Fruit fly (Drosophila melanogaster): ENCODE measurements around the gene CG3061.

CG3061 gene

DNA sequence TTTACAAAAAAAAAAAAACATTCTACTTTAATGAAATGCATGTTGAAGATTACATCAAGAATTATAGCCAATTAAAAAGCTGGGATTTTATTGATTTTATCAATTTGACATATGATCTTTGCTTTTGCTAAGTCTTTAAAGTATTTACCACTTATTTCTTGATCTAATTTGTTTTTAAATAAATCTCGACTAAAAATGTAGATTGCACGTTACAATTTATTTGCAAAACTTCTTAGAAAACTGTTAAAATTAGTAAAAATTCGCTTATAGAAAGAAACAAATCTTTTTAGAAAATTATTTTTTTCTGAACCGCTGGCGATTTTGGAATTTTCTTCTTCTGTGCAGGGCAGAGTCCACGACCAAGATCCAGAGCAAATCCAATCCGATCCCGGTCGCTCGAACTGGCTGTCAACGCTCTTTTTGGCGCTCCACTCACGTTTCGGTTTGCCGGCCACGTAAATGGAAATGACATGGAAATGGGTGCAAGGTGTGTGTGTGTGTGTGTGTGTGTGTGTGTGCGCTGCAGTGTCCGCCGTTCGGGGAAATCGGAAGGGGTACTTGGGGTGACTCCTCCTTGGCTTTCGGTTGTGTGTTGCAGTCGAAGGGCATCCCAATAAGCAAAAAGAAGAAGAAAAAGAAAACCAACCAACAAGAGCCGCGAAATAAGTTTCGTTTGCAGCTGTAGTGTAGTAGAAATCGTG is 29.9 kb upstream of the CG3061 start:
- TF ChIP-seq CG8478 (optimal IDR thresholded peaks at IDR 0.05): no peak
- TF ChIP-seq CTCF (optimal IDR thresholded peaks at IDR 0.05): no peak

DNA sequence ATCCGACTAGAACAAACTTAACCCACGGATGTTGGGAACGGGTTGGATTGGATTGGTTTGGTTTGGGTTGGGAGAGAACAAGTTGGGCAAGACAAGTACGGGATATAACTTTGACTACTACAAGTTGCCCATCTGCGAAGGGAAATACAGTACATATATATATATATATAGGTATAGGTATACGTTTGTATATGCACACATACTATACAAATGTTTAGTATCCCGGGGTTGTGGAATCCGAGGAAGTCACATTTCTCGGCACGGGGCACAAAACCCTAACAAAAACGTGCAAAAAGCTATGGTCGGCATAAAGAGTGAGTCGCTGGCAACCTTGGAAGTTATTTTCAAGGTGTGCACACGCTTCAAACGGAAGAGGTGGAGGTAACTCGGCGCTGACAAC is 28.3 kb upstream of the CG3061 start:
- TF ChIP-seq CG8478 (optimal IDR thresholded peaks at IDR 0.05) (no peak), CTCF (optimal IDR thresholded peaks at IDR 0.05) (no peak)

DNA sequence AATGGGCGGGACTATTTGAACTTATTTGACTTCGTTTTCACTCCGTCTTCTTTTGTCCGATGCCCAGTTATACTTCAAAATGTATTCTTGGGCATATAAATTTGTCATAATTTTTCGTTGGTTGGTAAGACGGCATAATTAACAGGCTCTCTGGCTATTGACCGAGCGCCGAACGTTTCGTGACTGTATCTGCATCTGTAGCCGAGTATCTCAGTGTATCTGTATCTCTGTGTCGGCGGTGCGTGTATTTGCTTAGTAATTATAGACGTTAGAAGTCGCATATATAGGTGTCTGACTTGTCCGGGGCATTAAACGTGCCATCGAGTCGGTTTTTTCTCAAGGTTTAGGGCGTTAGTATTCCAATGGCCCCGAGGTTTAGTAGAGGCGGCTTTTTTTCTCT is 27.0 kb upstream of the CG3061 start:
- TF ChIP-seq CG8478 (optimal IDR thresholded peaks at IDR 0.05) (no peak), CTCF (optimal IDR thresholded peaks at IDR 0.05) (no peak)

DNA sequence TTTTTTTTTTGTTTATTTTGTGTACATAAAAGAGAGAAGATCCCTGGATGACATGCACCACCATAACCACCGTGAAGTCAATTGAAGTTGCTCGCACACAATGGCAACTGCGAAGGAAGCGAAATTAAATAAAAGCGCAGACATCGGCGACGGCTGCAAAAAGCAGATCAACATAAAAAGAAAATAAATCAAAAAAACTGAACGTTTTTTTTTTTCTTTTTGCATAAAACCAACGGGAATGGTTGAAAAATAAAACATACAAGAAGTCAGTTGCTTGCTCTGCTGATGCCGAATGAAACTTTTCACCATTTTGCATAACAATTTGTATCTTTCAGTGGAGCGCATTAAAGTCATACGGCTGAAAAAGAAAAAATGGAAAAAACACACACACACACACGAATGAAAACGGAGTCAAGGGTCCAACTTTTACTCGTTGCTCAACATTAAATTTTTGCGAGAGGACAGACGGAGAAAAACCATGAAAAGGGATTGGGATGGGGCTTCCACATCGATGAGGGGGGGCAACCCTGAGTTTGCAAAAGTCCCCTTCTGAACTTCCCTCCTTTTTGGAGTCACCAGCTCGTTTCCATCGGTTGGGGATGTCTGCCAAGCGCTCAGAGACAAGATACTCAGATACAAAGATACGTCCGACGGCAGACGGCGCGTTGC is 25.8 kb upstream of the CG3061 start:
- TF ChIP-seq CTCF (optimal IDR thresholded peaks at IDR 0.05) (no peak), CG8478 (optimal IDR thresholded peaks at IDR 0.05) (no peak)

DNA sequence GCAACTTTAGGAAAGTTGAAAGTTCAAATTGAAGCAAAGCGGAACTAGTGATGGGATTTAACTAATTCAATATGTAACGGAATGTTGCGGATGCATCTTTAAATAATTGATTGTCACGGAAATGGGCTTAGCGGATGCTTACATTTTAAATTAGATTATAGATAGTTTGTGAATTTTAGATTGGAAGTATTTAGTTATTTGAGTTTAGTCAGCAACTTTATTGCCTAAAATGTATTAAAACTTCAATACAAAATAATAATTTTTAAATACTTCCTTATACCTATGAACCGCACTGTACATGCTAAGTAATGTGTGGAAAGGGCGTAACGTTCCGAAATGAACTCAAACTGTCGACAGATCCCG is 25.3 kb upstream of the CG3061 start:
- TF ChIP-seq CG8478 (optimal IDR thresholded peaks at IDR 0.05) (no peak), CTCF (optimal IDR thresholded peaks at IDR 0.05) (no peak)

DNA sequence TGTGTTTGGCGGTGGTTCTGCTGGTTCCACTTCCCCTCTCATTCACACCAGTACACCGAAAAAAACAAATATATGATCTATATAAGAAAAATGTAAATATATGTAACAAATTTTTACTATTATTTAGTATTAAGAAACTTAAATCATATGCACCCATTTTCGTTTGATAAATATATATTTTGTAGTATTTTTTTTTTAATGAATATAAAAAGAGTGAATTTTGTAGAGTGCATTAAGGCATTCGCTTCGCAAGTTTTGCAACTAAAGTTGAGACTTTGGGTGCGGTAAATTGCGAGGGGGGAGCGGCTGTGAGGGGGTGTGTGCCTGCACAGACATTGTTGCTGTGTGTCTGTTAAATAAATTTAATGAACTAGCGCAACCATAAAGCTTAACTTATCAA is 24.6 kb upstream of the CG3061 start:
- TF ChIP-seq CG8478 (optimal IDR thresholded peaks at IDR 0.05) (no peak), CTCF (optimal IDR thresholded peaks at IDR 0.05) (no peak)

DNA sequence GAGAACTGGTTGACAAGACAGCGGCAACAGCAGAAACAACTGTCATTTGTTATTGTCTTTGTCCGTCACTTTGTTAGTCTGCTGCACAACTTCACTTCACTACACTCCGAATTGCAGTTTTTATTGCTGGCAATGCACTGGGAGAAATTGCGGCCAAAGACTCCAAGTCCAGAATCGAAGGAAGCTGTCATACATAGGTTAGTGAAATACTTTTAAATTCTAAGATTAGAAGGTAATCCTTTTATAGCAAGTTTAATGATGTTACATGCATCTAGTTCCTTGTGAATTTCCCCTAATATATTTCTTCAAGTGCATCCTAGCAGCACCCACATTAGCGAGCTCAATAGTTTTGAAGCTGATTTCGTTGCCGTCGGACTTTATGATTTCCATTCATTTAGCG is 23.3 kb upstream of the CG3061 start:
- TF ChIP-seq CG8478 (optimal IDR thresholded peaks at IDR 0.05): no peak
- TF ChIP-seq CTCF (optimal IDR thresholded peaks at IDR 0.05): no peak

DNA sequence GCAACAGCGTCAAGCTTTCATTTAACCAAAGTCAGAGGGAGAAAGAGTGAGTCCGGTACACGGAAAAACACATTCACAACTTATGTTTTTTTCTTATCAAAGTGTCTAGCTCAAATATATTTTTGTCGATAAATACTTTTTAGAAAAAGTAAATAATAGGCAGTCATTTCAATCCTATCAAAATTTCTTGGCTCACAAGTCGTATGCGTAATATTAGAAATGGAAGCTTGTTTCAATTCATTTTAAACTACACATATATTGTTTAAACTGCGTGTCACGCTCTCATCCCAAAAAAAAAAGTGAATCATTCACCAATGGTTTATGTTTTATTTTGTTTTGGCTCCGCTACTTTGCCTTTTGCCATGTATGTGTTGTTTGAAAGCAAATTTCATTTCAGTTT is 22.5 kb upstream of the CG3061 start:
- TF ChIP-seq CTCF (optimal IDR thresholded peaks at IDR 0.05) (no peak), CG8478 (optimal IDR thresholded peaks at IDR 0.05) (no peak)

DNA sequence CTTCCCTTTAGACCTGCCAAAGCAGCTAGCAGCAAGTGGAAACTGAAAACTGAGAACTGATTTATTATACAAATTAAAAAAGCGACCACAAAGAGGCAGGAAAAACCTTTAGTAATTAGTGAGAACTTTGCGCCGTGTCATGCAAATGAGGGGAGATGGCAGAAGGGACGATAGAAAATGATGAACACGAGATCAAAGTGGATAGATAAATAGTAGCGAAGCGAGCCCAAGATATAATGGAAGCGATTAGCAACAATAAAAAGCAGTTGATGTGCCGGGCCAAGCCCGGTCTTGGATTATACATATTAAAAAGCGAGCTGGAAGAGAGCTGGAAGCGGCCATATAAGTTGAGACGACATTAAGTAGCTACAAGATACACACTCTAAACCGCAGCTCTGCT is 21.0 kb upstream of the CG3061 start:
- TF ChIP-seq CG8478 (optimal IDR thresholded peaks at IDR 0.05): no peak
- TF ChIP-seq CTCF (optimal IDR thresholded peaks at IDR 0.05): no peak

DNA sequence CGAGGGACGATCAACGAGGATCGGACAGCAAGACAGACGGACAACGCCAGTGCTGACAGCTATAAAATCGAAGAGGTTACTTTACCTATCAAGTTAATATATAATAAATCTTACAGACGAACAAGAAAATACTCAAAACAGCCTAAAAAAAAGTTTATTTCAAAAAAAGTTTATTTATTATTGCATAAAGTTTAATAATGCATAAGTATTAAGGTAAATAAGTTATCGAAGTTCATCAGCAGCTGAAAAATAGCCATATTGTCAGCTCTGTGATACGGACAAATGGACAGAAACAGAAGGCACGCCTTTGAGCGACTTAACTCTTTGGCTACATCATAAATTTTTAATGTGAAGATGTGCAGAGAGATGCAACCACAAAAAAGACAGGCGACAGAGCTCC is 20.5 kb upstream of the CG3061 start:
- no peak for TF ChIP-seq CG8478 (optimal IDR thresholded peaks at IDR 0.05)
- TF ChIP-seq CTCF (optimal IDR thresholded peaks at IDR 0.05): no peak

DNA sequence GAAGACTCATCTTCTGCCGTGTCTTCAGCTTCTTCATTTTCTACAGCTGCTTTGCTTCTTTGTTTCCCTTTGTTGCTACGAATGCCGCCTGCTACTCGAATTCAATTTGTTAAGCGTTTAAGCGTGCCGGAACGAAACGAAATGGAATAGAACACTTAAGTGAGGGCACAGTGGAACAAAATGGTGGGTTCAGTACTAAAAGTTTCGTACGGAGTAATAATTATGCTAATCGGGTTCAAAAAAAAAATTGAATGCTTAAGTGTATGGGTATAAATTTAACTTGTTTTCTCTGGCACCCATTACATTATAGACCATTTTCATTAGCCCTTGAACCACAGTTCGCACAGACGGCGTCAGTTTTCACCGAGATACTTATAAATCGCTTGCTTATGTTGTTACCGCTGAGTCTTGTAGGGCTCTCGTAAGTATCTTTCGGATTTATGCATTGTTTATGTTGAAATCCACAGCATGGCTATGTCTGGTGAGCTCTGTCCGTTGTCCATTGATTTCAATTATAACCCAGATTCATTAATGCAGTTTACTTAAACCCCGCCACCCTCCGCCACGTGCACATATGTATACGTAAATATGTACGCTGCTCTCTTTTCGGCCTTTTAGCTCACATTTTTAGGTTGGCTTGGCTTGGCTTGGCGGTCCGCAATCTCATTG is 19.6 kb upstream of the CG3061 start:
- TF ChIP-seq CG8478 (optimal IDR thresholded peaks at IDR 0.05): no peak

DNA sequence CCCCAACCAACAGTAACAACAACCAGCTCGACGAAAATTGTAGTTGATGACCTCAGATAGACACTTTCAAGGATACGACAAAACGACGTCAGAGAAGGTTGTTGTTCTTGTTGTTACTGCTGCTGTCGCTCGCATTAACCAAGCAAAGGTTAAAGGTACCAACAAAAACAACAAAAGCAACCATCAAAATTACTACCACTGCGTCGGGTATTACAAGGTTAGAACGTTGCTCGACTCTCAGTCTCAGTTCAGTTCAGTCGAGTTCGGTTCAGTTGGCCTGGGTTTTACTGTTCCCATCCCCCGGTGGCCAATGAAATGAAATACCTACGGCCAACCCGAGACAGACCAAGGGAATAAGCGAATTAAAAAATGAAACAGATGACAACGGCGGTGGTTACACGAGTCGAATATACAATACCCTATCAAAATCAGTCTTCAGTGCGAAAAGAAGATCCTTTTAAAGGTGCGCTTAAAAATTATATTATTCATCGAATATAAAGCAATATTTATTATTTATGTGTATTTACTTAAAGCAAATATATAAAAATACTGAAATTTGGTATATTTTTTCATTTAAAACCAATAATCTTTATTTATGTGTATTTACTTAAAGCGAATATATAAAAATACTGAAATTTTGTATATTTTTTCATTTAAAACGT is 18.2 kb upstream of the CG3061 start:
- TF ChIP-seq CTCF (optimal IDR thresholded peaks at IDR 0.05): no peak
- no peak for TF ChIP-seq CG8478 (optimal IDR thresholded peaks at IDR 0.05)

DNA sequence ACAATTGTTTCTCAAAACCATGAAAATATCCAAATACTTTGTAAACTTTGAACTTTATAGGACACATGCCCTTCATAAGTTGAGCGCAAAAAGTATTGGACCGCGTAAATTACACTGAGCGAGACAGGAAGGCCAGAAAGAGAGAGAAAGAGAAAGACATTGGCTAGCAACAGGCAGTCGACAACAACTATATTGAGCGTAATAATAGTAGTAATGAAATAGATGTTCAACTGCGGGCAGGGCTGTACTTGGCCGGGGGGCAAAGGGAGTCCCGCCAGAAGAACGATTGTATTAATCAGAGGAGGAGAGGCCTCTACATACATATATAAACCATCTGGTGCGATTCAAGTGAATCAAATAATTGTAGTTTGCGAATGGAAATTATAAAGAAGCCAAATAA is 17.6 kb upstream of the CG3061 start:
- TF ChIP-seq CTCF (optimal IDR thresholded peaks at IDR 0.05) (no peak), CG8478 (optimal IDR thresholded peaks at IDR 0.05) (no peak)

DNA sequence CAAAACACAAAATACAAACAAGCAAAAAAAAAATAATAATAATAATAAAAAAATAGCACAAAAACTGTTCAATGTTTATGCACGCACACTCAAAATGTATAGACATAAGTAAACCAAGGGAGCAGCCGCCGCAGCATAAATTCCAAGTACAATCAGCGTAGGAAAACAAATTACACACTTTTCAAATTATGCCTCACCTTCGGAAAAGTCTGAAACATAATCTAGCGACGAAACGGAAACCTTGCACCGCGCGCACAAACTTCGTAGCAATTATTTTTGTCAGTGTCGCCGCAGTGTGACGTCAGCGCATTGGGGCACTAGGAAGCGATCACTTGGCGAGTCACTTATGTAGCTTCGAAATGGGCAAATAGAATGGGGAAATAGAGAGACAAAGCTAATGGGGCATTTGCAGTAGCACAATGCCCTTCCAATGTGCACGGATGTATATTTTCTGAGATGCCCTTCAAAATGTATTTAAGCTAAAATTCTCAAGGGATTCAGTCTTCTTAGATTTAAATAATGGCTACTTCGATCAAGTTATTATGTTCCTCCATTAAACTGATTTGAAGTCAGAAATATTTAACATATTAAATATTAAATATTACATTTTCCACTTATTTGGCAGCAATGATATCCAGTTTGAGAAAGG is 15.3 kb upstream of the CG3061 start:
- TF ChIP-seq CTCF (optimal IDR thresholded peaks at IDR 0.05) (no peak), CG8478 (optimal IDR thresholded peaks at IDR 0.05) (no peak)

Measured in S2 (cell line).